Fruit fly (Drosophila melanogaster): Measurements from ENCODE around the gene SerRS.

dm6 chr2L:2992664-2993174, 44.5 kb downstream of the SerRS start, which contains the start of the genes okr and CG3558:
- TF ChIP-seq h (GFP tag; optimal IDR thresholded peaks at IDR 0.05) (no peak), Hnf4 (GFP tag; optimal IDR thresholded peaks at IDR 0.05) (no peak), Abd-B (GFP tag; optimal IDR thresholded peaks at IDR 0.05) (no peak), sage (GFP tag; optimal IDR thresholded peaks at IDR 0.05) (no peak), fru (GFP tag; optimal IDR thresholded peaks at IDR 0.05) (no peak)
